Worm (Caenorhabditis elegans): ENCODE results near the gene dpyd-1.

dpyd-1 gene

DNA sequence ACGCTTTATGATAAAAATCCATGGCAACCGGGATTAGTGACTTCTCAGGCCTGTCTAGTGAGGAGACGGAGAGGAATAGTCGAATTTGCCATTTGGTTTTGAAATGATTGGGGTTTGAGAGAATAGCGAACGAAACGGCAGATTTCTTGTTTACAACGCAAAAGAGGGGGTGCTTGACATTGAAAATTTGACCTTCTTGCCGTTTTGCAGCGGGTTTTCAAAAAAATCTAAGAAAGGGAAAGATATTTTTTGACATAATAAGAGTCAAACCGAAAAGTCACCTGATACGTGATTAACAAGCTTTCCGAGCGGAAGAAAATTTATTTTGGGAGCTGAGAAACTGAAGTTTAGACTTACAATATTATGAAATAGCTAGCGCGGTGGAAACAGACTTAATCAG, 50.2 kb downstream of the dpyd-1 start:
- no peak for TF ChIP-seq lin-13 (tag; optimal IDR thresholded peaks at IDR 0.05)
- TF ChIP-seq nhr-76 (tag; optimal IDR thresholded peaks at IDR 0.05): no peak
- no peak for TF ChIP-seq lin-32 (GFP tag; optimal IDR thresholded peaks at IDR 0.05)
- TF ChIP-seq unc-62 (GFP tag; optimal IDR thresholded peaks at IDR 0.05): no peak
- no peak for TF ChIP-seq pha-4 (tag; optimal IDR thresholded peaks at IDR 0.05)
- TF ChIP-seq ces-1 (GFP tag; optimal IDR thresholded peaks at IDR 0.05): no peak
- no peak for TF ChIP-seq zip-8 (tag; optimal IDR thresholded peaks at IDR 0.05)
- no peak for TF ChIP-seq blmp-1 (tag; optimal IDR thresholded peaks at IDR 0.05)
- no peak for TF ChIP-seq mls-2 (tag; optimal IDR thresholded peaks at IDR 0.05)
- no peak for TF ChIP-seq tbx-8 (GFP tag; optimal IDR thresholded peaks at IDR 0.05)
- no peak for TF ChIP-seq elt-3 (tag; optimal IDR thresholded peaks at IDR 0.05)
- no peak for TF ChIP-seq sptf-1 (tag; optimal IDR thresholded peaks at IDR 0.05)
- TF ChIP-seq drap-1 (GFP tag; optimal IDR thresholded peaks at IDR 0.05): no peak
- no peak for TF ChIP-seq mep-1 (tag; optimal IDR thresholded peaks at IDR 0.05)
- no peak for TF ChIP-seq ceh-43 (GFP tag; optimal IDR thresholded peaks at IDR 0.05)

DNA sequence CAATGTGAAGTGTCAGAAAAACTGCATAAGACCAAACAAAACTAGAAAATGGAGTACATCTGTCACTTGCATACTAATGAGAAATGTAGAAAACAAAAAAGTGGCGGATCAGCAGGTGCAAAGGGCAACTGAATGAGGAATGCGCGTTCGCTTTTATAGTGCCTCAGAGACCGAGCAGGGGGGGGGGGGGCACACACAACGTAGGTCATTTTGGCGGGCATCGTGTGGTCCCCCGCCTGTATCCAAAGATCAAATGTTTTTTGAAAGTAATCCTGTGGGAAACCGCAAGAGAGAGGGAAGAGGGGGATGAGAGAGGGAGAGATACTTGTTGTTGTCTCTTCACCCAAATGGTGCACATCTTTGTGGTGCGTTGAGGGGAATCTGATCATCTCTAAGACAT, 50.7 kb downstream of the dpyd-1 start:
- TF ChIP-seq sptf-1 (tag; optimal IDR thresholded peaks at IDR 0.05) (no peak), ham-2 (GFP tag; optimal IDR thresholded peaks at IDR 0.05) (no peak), drap-1 (GFP tag; optimal IDR thresholded peaks at IDR 0.05) (peak; percentile 2), cnd-1 (tag; optimal IDR thresholded peaks at IDR 0.05) (peak; percentile 42), nhr-2 (tag; optimal IDR thresholded peaks at IDR 0.05) (peak; percentile 62), lin-32 (GFP tag; optimal IDR thresholded peaks at IDR 0.05) (no peak), flh-1 (GFP tag; optimal IDR thresholded peaks at IDR 0.05) (no peak), mep-1 (tag; optimal IDR thresholded peaks at IDR 0.05) (no peak), mls-2 (tag; optimal IDR thresholded peaks at IDR 0.05) (peak; percentile 56)

DNA sequence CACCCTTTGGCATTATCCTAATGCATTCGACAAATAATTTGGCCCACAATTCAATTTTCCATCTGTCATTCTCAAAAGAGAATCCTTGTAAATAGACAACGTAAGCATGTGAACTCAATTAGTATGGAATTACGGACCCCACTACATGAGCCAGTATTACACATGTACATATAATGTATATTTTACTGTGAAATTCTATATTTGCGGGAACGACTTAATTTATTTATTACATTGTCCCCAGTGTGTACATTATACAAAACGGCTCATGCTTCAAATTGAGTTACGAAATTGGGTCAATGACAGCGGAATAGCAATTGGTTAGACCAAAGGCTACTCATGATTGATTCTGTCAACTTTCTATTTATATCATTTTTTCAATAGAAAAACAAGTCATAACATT, 51.9 kb downstream of the dpyd-1 start:
- TF ChIP-seq unc-39 (tag; optimal IDR thresholded peaks at IDR 0.05) (no peak), mep-1 (tag; optimal IDR thresholded peaks at IDR 0.05) (no peak), ceh-83 (GFP tag; optimal IDR thresholded peaks at IDR 0.05) (no peak), ces-1 (GFP tag; optimal IDR thresholded peaks at IDR 0.05) (peak; percentile 99), lin-13 (tag; optimal IDR thresholded peaks at IDR 0.05) (no peak)

Measured in whole organism, mixed stage, embryonic.